Worm (Caenorhabditis elegans) whole organism, late embryonic: ENCODE measurements around the gene C31H2.4.

Experiments used
- elt-4 ChIP-seq: sonication (generic microtip); optimal IDR thresholded peaks from 2 replicates; lab custom pipeline; 2016; ENCODE audit warnings: missing genetic modification characterization, missing compliant biosample characterization
- nhr-11 ChIP-seq: fragments of 150-350 bp; optimal IDR thresholded peaks from 2 replicates; lab custom pipeline; 2014; ENCODE audit warnings: missing biosample characterization, missing genetic modification characterization
- pag-3 ChIP-seq: sonication (generic microtip); optimal IDR thresholded peaks from 2 replicates; lab custom pipeline; 2016; ENCODE audit warnings: missing compliant biosample characterization, missing genetic modification characterization, borderline replicate concordance
- pqm-1 ChIP-seq: sonication (generic microtip); optimal IDR thresholded peaks from 2 replicates; lab custom pipeline; 2016; ENCODE audit warnings: missing genetic modification characterization, missing compliant biosample characterization

DNA sequence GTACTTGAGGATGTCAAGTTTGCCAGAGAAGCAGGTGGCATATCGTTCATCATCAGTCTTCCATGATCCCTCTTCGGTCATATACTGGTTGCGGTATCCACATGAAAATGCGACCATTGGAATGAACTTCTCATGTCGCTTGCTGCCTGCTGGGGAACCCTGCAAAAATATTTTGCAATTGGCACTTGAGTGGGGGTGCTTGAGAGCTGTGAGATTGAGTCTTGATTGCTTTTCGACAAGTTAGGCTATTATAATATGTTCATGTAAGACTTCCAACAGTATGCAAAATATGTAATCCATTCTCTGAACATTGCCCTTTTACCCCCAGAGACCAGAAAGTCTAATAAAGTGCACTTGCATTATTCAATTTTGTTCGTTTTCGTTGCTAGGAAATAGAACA is 43.3 kb downstream of the C31H2.4 start:
- TF ChIP-seq elt-4 (tag; lab: Kevin White, UChicago) (no peak), pag-3 (tag; lab: Kevin White, UChicago) (no peak), pqm-1 (tag; lab: Kevin White, UChicago) (no peak), nhr-11 (no peak)
